Fruit fly (Drosophila melanogaster) Kc167 (cell line): ENCODE measurements around the gene Wdr33.

Experiments used
- Myc ChIP-seq: fragments of >200 bp; optimal IDR thresholded peaks from 2 replicates; lab custom pipeline; 2017; ENCODE audit warnings: missing external identifiers
- Sin3A ChIP-seq: fragments of >200 bp; optimal IDR thresholded peaks from 2 replicates; lab custom pipeline; 2018; ENCODE audit warnings: missing external identifiers
- h ChIP-seq: fragments of >200 bp; optimal IDR thresholded peaks from 3 replicates; lab custom pipeline; 2018; ENCODE audit warnings: missing external identifiers
- insv ChIP-seq: fragments of >200 bp; optimal IDR thresholded peaks from 3 replicates; lab custom pipeline; 2018; ENCODE audit warnings: missing external identifiers
- psq ChIP-seq: fragments of >200 bp; optimal IDR thresholded peaks from 2 replicates; lab custom pipeline; 2017; ENCODE audit warnings: missing external identifiers
- ttk ChIP-seq: sonication (Bioruptor generic); optimal IDR thresholded peaks from 2 replicates; lab custom pipeline; 2017; ENCODE audit warnings: missing external identifiers

DNA sequence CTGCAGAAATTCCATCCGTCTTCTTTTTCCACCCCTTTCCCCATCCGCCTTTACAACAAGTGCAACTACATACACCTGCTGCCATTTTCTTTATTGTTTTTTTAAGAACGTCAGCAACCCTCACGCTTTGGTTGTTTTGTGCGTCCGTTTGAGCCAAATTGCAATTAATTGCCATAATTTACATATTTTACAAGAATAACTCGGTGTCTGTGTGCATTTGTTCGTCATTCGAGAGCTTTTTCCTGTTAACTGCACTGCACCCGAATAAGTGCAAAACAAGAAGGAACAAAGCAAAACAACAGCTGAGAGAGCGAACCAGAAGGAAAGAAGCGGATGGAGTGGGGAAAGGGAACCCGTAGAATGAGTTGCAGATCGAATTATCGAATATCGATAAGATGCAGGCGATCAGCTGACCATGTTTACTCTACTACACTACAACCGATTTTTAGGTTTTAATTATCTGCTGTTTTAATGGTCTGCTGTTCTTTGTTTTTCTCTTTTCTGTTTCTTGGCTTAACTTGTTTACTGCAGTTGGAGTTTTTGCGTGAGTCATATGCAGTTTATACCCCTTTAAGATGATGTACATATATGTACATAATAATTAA, 10.3 kb downstream of the Wdr33 start:
- TF ChIP-seq h, result no peak
- TF ChIP-seq Myc, result no peak
- no peak for TF ChIP-seq psq (lab: Kevin White, UChicago)
- TF ChIP-seq ttk (lab: Kevin White, UChicago), result no peak
- TF ChIP-seq Sin3A (lab: Kevin White, UChicago), result no peak
- no peak for TF ChIP-seq insv
